Worm (Caenorhabditis elegans): ENCODE results near the gene Y57G7A.1.

Y57G7A.1 gene

ce11 chrII:1284985-1285384 is 13.3 kb upstream of the Y57G7A.1 start:
- no peak for TF ChIP-seq K02D7.2 (tag; optimal IDR thresholded peaks at IDR 0.05)
- TF ChIP-seq gmeb-2 (tag; optimal IDR thresholded peaks at IDR 0.05) = no peak
- no peak for TF ChIP-seq lin-11 (tag; optimal IDR thresholded peaks at IDR 0.05)
- no peak for TF ChIP-seq ref-2 (tag; optimal IDR thresholded peaks at IDR 0.05)
- no peak for TF ChIP-seq C08G9.2 (tag; optimal IDR thresholded peaks at IDR 0.05)
- TF ChIP-seq ztf-16 (tag; optimal IDR thresholded peaks at IDR 0.05) = no peak
- TF ChIP-seq hlh-13 (GFP tag; optimal IDR thresholded peaks at IDR 0.05) = no peak

ce11 chrII:1285514-1285913 is 12.8 kb upstream of the Y57G7A.1 start, which contains the start of the genes Y57G7A.6 and Y57G7A.3:
TSS of gene Y57G7A.6 (minus strand) at chrII:1285614.
TSS of gene Y57G7A.3 (plus strand) at chrII:1285782.
- TF ChIP-seq che-1 (tag; optimal IDR thresholded peaks at IDR 0.05) (no peak), T23F11.4 (GFP tag; optimal IDR thresholded peaks at IDR 0.05) (no peak), ceh-34 (tag; optimal IDR thresholded peaks at IDR 0.05) (no peak), gmeb-2 (tag; optimal IDR thresholded peaks at IDR 0.05) (no peak), fkh-10 (GFP tag; optimal IDR thresholded peaks at IDR 0.05) (no peak), ceh-6 (GFP tag; optimal IDR thresholded peaks at IDR 0.05) (no peak), pha-2 (tag; optimal IDR thresholded peaks at IDR 0.05) (no peak), rnt-1 (tag; optimal IDR thresholded peaks at IDR 0.05) (no peak), ceh-9 (tag; optimal IDR thresholded peaks at IDR 0.05) (no peak), ceh-2 (tag; optimal IDR thresholded peaks at IDR 0.05) (no peak), sox-4 (tag; optimal IDR thresholded peaks at IDR 0.05) (no peak), F13H6.1 (tag; optimal IDR thresholded peaks at IDR 0.05) (no peak), hlh-15 (tag; optimal IDR thresholded peaks at IDR 0.05) (no peak), elt-2 (tag; optimal IDR thresholded peaks at IDR 0.05) (no peak), pax-1 (tag; optimal IDR thresholded peaks at IDR 0.05) (no peak), C38D4.7 (GFP tag; optimal IDR thresholded peaks at IDR 0.05) (no peak), ceh-30 (tag; optimal IDR thresholded peaks at IDR 0.05) (no peak), ceh-48 (tag; optimal IDR thresholded peaks at IDR 0.05) (no peak)

- no peak for TF ChIP-seq tbx-2 (tag; optimal IDR thresholded peaks at IDR 0.05)
- TF ChIP-seq hlh-8 (tag; optimal IDR thresholded peaks at IDR 0.05) = no peak
- no peak for TF ChIP-seq ceh-19 (GFP tag; optimal IDR thresholded peaks at IDR 0.05)
- TF ChIP-seq ceh-48 (tag; optimal IDR thresholded peaks at IDR 0.05) = no peak
- no peak for TF ChIP-seq ceh-22 (tag; optimal IDR thresholded peaks at IDR 0.05)
- no peak for TF ChIP-seq pros-1 (tag; optimal IDR thresholded peaks at IDR 0.05)
These were observed 5.1 kb upstream of the Y57G7A.1 start, which contains the start of gene srz-64 for ce11 chrII:1293157-1293556. TSS of gene srz-64 (minus strand) at chrII:1293257.

- no peak for TF ChIP-seq odd-2 (tag; optimal IDR thresholded peaks at IDR 0.05)
- TF ChIP-seq fax-1 (tag; optimal IDR thresholded peaks at IDR 0.05) = no peak
- no peak for TF ChIP-seq K09A11.1 (tag; optimal IDR thresholded peaks at IDR 0.05; ENCODE audit: insufficient read depth)
- TF ChIP-seq ceh-31 (tag; optimal IDR thresholded peaks at IDR 0.05) = no peak
- no peak for TF ChIP-seq che-1 (tag; optimal IDR thresholded peaks at IDR 0.05)
- no peak for TF ChIP-seq ets-4 (tag; optimal IDR thresholded peaks at IDR 0.05)
- TF ChIP-seq gmeb-2 (tag; optimal IDR thresholded peaks at IDR 0.05) = no peak
- no peak for TF ChIP-seq C08G9.2 (tag; optimal IDR thresholded peaks at IDR 0.05)
- TF ChIP-seq unc-86 (tag; optimal IDR thresholded peaks at IDR 0.05) = no peak
- TF ChIP-seq ceh-48 (tag; optimal IDR thresholded peaks at IDR 0.05) = no peak
- no peak for TF ChIP-seq pha-4 (tag; optimal IDR thresholded peaks at IDR 0.05)
- TF ChIP-seq ceh-45 (GFP tag; IDR thresholded peaks at IDR 0.05) = no peak
- no peak for TF ChIP-seq pag-3 (tag; optimal IDR thresholded peaks at IDR 0.05; ENCODE audit: borderline replicate concordance)
- TF ChIP-seq ceh-9 (tag; optimal IDR thresholded peaks at IDR 0.05) = no peak
- no peak for TF ChIP-seq fkh-10 (GFP tag; optimal IDR thresholded peaks at IDR 0.05)
- TF ChIP-seq K02D7.2 (tag; optimal IDR thresholded peaks at IDR 0.05) = no peak
- TF ChIP-seq ceh-19 (GFP tag; optimal IDR thresholded peaks at IDR 0.05) = no peak
- TF ChIP-seq F13H6.1 (tag; optimal IDR thresholded peaks at IDR 0.05) = no peak
These were observed 2.5 kb upstream of the Y57G7A.1 start, which contains the start of gene Y57G7A.2 for ce11 chrII:1295776-1296175. TSS of gene Y57G7A.2 (plus strand) at chrII:1296076.
